Fruit fly (Drosophila melanogaster) whole organism, adult: ENCODE measurements around the gene HIP.

Source experiments
- CG12768 ChIP-seq: fragments of 200-800 bp; sonication (Bioruptor generic); optimal IDR thresholded peaks from 2 replicates; lab custom pipeline; 2017; ENCODE audit warnings: missing biosample characterization, missing genetic modification characterization, mild to moderate bottlenecking, moderate library complexity, missing genetic modification reagents
- CG1620 ChIP-seq: fragments of 200-800 bp; sonication (Bioruptor generic); optimal IDR thresholded peaks from 2 replicates; lab custom pipeline; 2016; ENCODE audit warnings: missing biosample characterization, missing genetic modification characterization
- CG33017 ChIP-seq: fragments of 200-800 bp; sonication (Bioruptor generic); optimal IDR thresholded peaks from 2 replicates; lab custom pipeline; 2018; ENCODE audit warnings: missing biosample characterization, mild to moderate bottlenecking, missing genetic modification characterization, moderate library complexity
- CG5204 ChIP-seq: fragments of 200-800 bp; sonication (Bioruptor generic); optimal IDR thresholded peaks from 2 replicates; lab custom pipeline; 2016; ENCODE audit warnings: missing biosample characterization, missing genetic modification characterization
- Clk ChIP-seq: fragments of 200-800 bp; sonication (Bioruptor generic); optimal IDR thresholded peaks from 2 replicates; lab custom pipeline; 2017; ENCODE audit warnings: missing biosample characterization, missing genetic modification characterization
- Hr96 ChIP-seq: fragments of 200-800 bp; sonication (Bioruptor generic); optimal IDR thresholded peaks from 2 replicates; lab custom pipeline; 2016; ENCODE audit warnings: missing biosample characterization, missing genetic modification characterization
- bab1 ChIP-seq: fragments of 200-800 bp; sonication (Bioruptor generic); optimal IDR thresholded peaks from 3 replicates; lab custom pipeline; 2019; ENCODE audit warnings: missing biosample characterization, mild to moderate bottlenecking, missing genetic modification characterization, moderate library complexity
- kay ChIP-seq: fragments of 200-800 bp; sonication (Bioruptor generic); peaks from one replicate; lab custom pipeline; 2016; ENCODE audit warnings: missing biosample characterization, missing genetic modification characterization, borderline replicate concordance
- toe ChIP-seq: fragments of 200-800 bp; sonication (Bioruptor generic); optimal IDR thresholded peaks from 2 replicates; lab custom pipeline; 2016; ENCODE audit warnings: missing biosample characterization, missing genetic modification characterization

DNA sequence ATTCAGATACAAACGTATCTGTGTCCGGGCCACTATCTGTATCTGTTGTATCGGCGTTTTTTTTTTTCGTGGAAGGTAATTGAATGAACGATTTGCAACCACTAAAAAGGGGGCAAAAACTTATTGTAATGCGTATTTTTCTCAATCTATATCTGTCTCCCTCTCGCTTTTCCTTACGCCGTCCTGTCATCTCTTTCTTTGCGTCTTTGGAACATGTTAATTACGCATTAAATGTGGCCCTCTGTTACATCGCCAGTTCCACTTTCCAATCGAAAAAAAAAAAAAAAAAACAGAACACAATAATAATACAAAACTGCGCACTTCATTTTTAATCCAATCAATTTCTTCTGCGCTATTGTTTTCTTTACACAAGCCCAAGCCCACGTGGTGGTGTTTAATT, 34.7 kb upstream of the HIP start:
- TF ChIP-seq CG33017 (tag; lab: Kevin White, UChicago) (no peak), toe (GFP tag; lab: Kevin White, UChicago) (no peak), CG1620 (GFP tag; lab: Kevin White, UChicago) (no peak), bab1 (GFP tag; lab: Kevin White, UChicago) (no peak), CG5204 (GFP tag; lab: Kevin White, UChicago) (no peak), CG12768 (GFP tag; lab: Kevin White, UChicago) (no peak), kay (GFP tag; lab: Kevin White, UChicago) (no peak), Clk (no peak), Hr96 (no peak)
